Worm (Caenorhabditis elegans) whole organism, L4 larva: ENCODE results near the gene F31E3.6.
"Not testable (repeated sequence)": the region's sequence is repeated elsewhere in the genome, so short reads cannot be mapped to it uniquely, and the experiment has no call there.

Experiments used
- Y48G9A.11 ChIP-seq: fragments of 200-800 bp; sonication (Bioruptor generic); IDR thresholded peaks from 2 replicates; pipeline ENCODE4 v1.3.6; 2022; ENCODE audit warnings: missing genetic modification reagents, missing genetic modification characterization, missing compliant biosample characterization
- ceh-28 ChIP-seq: fragments of 150-350 bp; optimal IDR thresholded peaks from 2 replicates; lab custom pipeline; 2014; ENCODE audit warnings: missing biosample characterization, missing genetic modification reagents, missing genetic modification characterization
- ceh-82 ChIP-seq: sonication (generic microtip); optimal IDR thresholded peaks from 2 replicates; lab custom pipeline; 2017; ENCODE audit warnings: missing biosample characterization, missing genetic modification characterization
- daf-12 ChIP-seq: fragments of 150-350 bp; optimal IDR thresholded peaks from 2 replicates; lab custom pipeline; 2014; ENCODE audit warnings: missing biosample characterization, missing genetic modification reagents, missing genetic modification characterization
- lin-13 ChIP-seq: fragments of 150-350 bp; optimal IDR thresholded peaks from 2 replicates; lab custom pipeline; 2014; ENCODE audit warnings: missing biosample characterization, missing genetic modification reagents, missing genetic modification characterization
- lin-39 ChIP-seq: fragments of 150-350 bp; optimal IDR thresholded peaks from 2 replicates; lab custom pipeline; 2014; ENCODE audit warnings: missing biosample characterization, missing genetic modification reagents, missing genetic modification characterization
- nhr-25 ChIP-seq: sonication (generic microtip); optimal IDR thresholded peaks from 2 replicates; lab custom pipeline; 2017; ENCODE audit warnings: missing genetic modification characterization, mild to moderate bottlenecking, missing compliant biosample characterization, antibody characterized with exemption, moderate library complexity, borderline replicate concordance; ENCODE audit not compliant: insufficient read depth
- vab-7 ChIP-seq: fragments of 200-800 bp; sonication (Bioruptor generic); IDR thresholded peaks from 2 replicates; pipeline ENCODE4 v1.3.6; 2022; ENCODE audit warnings: missing genetic modification reagents, missing genetic modification characterization, missing compliant biosample characterization

ce11 chrIII:6985125-6985524 is 3.2 kb downstream of the F31E3.6 start:
- not testable (repeated sequence) for TF ChIP-seq daf-12 (tag; lab: Kevin White, UChicago); ceh-82 (tag; lab: Kevin White, UChicago); nhr-25 (tag; lab: Kevin White, UChicago); lin-39; vab-7 (GFP tag; lab: Robert Waterston, UW); ceh-28 (tag; lab: Kevin White, UChicago); lin-13 (GFP tag; lab: Kevin White, UChicago)
- TF ChIP-seq Y48G9A.11 (GFP tag; lab: Robert Waterston, UW), result 0 out of 2 replicates have a peak, but pooled peaks have one; percentile 24
